Fruit fly (Drosophila melanogaster) whole organism: ENCODE measurements around the gene CG3473.

ENCODE experiments used
- Dll ChIP-seq: fragments of >200 bp; optimal IDR thresholded peaks from 2 replicates; lab custom pipeline; 2017
- pan ChIP-seq: fragments of >200 bp; optimal IDR thresholded peaks from 2 replicates; lab custom pipeline; 2017

dm6 chr2L:14533419-14534253 is 29.9 kb downstream of the CG3473 start:
- TF ChIP-seq Dll (no peak), pan (lab: Kevin White, UChicago) (no peak)
